Worm (Caenorhabditis elegans) whole organism, young adult: ENCODE data around the gene rpl-37.

Experiments
- F22D6.2 ChIP-seq: sonication (generic microtip); optimal IDR thresholded peaks from 2 replicates; lab custom pipeline; 2016; ENCODE audit warnings: mild to moderate bottlenecking, missing genetic modification characterization, missing compliant biosample characterization
- F23B12.7 ChIP-seq: sonication (generic microtip); optimal IDR thresholded peaks from 2 replicates; lab custom pipeline; 2017; ENCODE audit warnings: missing genetic modification characterization, mild to moderate bottlenecking, missing compliant biosample characterization, antibody characterized with exemption, moderate library complexity; ENCODE audit not compliant: insufficient read depth
- F37B4.10 ChIP-seq: fragments of 200-800 bp; sonication (Bioruptor generic); IDR thresholded peaks from 2 replicates; pipeline ENCODE4 v1.3.6; 2022; ENCODE audit warnings: missing genetic modification characterization, missing compliant biosample characterization
- F39B2.1 ChIP-seq: fragments of 200-800 bp; sonication (Bioruptor generic); IDR thresholded peaks from 2 replicates; pipeline ENCODE4 v1.3.6; 2022; ENCODE audit warnings: missing genetic modification reagents, missing genetic modification characterization, missing compliant biosample characterization
- F55B11.4 ChIP-seq: sonication (generic microtip); optimal IDR thresholded peaks from 2 replicates; lab custom pipeline; 2016; ENCODE audit warnings: missing compliant biosample characterization, missing genetic modification characterization, borderline replicate concordance; ENCODE audit not compliant: insufficient read depth
- F57C9.4 ChIP-seq: sonication (generic microtip); optimal IDR thresholded peaks from 2 replicates; lab custom pipeline; 2017; ENCODE audit warnings: mild to moderate bottlenecking, missing genetic modification characterization, missing compliant biosample characterization
- K11D2.4 ChIP-seq: fragments of 200-800 bp; sonication (Bioruptor generic); IDR thresholded peaks from 2 replicates; pipeline ENCODE4 v1.3.6; 2022; ENCODE audit warnings: missing genetic modification reagents, missing genetic modification characterization, missing compliant biosample characterization
- K12H6.12 ChIP-seq: fragments of 200-800 bp; sonication (Bioruptor generic); optimal IDR thresholded peaks from 2 replicates; lab custom pipeline; 2018; ENCODE audit warnings: mild to moderate bottlenecking, missing genetic modification characterization, missing compliant biosample characterization
- Y67H2A.10 ChIP-seq: fragments of 200-800 bp; sonication (Bioruptor generic); conservative IDR thresholded peaks from 2 replicates; pipeline ENCODE4 v1.3.6; 2022; ENCODE audit warnings: missing genetic modification reagents, missing genetic modification characterization, missing compliant biosample characterization
- Y95B8A.8 ChIP-seq: fragments of 200-800 bp; sonication (Bioruptor generic); IDR thresholded peaks from 2 replicates; pipeline ENCODE4 v1.3.6; 2022; ENCODE audit warnings: missing genetic modification reagents, missing genetic modification characterization, missing compliant biosample characterization
- akir-1 ChIP-seq: fragments of 200-800 bp; sonication (Bioruptor generic); optimal IDR thresholded peaks from 2 replicates; lab custom pipeline; 2018; ENCODE audit warnings: mild to moderate bottlenecking, missing genetic modification characterization, moderate library complexity, missing compliant biosample characterization
- aptf-3 ChIP-seq: fragments of 200-800 bp; sonication (Bioruptor generic); IDR thresholded peaks from 2 replicates; pipeline ENCODE4 v1.3.6; 2022; ENCODE audit warnings: missing genetic modification characterization, missing compliant biosample characterization
- attf-3 ChIP-seq: fragments of 200-800 bp; sonication (Bioruptor generic); conservative IDR thresholded peaks from 2 replicates; pipeline ENCODE4 v1.3.6; 2022; ENCODE audit warnings: missing genetic modification reagents, missing genetic modification characterization, missing compliant biosample characterization
- attf-5 ChIP-seq: fragments of 200-800 bp; sonication (Bioruptor generic); optimal IDR thresholded peaks from 2 replicates; lab custom pipeline; 2018; ENCODE audit warnings: mild to moderate bottlenecking, missing genetic modification characterization, missing compliant biosample characterization
- attf-6 ChIP-seq: fragments of 200-800 bp; sonication (Bioruptor generic); IDR thresholded peaks from 2 replicates; pipeline ENCODE4 v1.3.6; 2022; ENCODE audit warnings: missing genetic modification reagents, missing genetic modification characterization, missing compliant biosample characterization
- bed-2 ChIP-seq: fragments of 200-800 bp; sonication (Bioruptor generic); IDR thresholded peaks from 2 replicates; pipeline ENCODE4 v1.3.6; 2022; ENCODE audit warnings: missing genetic modification reagents, missing genetic modification characterization, missing compliant biosample characterization
- ceh-79 ChIP-seq: sonication (generic microtip); optimal IDR thresholded peaks from 2 replicates; lab custom pipeline; 2017; ENCODE audit warnings: mild to moderate bottlenecking, missing genetic modification characterization, missing compliant biosample characterization
- dox-1 ChIP-seq: fragments of 200-800 bp; sonication (Bioruptor generic); IDR thresholded peaks from 2 replicates; pipeline ENCODE4 v1.3.6; 2022; ENCODE audit warnings: missing genetic modification reagents, missing genetic modification characterization, missing compliant biosample characterization
- dpff-1 ChIP-seq: sonication (generic microtip); optimal IDR thresholded peaks from 2 replicates; lab custom pipeline; 2017; ENCODE audit warnings: mild to moderate bottlenecking, missing genetic modification characterization, missing compliant biosample characterization
- egrh-3 ChIP-seq: fragments of 200-800 bp; sonication (Bioruptor generic); IDR thresholded peaks from 2 replicates; pipeline ENCODE4 v1.3.6; 2022; ENCODE audit warnings: missing genetic modification reagents, missing genetic modification characterization, missing compliant biosample characterization
- ekl-4 ChIP-seq: fragments of 200-800 bp; sonication (Bioruptor generic); IDR thresholded peaks from 2 replicates; pipeline ENCODE4 v1.3.6; 2022; ENCODE audit warnings: missing genetic modification reagents, missing genetic modification characterization, missing compliant biosample characterization
- him-1 ChIP-seq: sonication (generic microtip); optimal IDR thresholded peaks from 2 replicates; lab custom pipeline; 2016; ENCODE audit warnings: missing genotype, missing genetic modification reagents, missing genetic modification characterization, missing compliant biosample characterization
- hlh-26 ChIP-seq: fragments of 200-800 bp; sonication (Bioruptor generic); conservative IDR thresholded peaks from 2 replicates; pipeline ENCODE4 v1.3.6; 2022; ENCODE audit warnings: missing genetic modification reagents, missing genetic modification characterization, missing compliant biosample characterization
- hmg-1.2 ChIP-seq: fragments of 200-800 bp; sonication (Bioruptor generic); IDR thresholded peaks from 2 replicates; pipeline ENCODE4 v1.3.6; 2022; ENCODE audit warnings: missing genetic modification reagents, missing genetic modification characterization, missing compliant biosample characterization
- hrde-1 ChIP-seq: sonication (generic microtip); optimal IDR thresholded peaks from 2 replicates; lab custom pipeline; 2016; ENCODE audit warnings: missing genetic modification characterization, mild to moderate bottlenecking, missing compliant biosample characterization, moderate library complexity, missing genotype, missing genetic modification reagents, borderline replicate concordance
- madf-10 ChIP-seq: sonication (generic microtip); optimal IDR thresholded peaks from 2 replicates; lab custom pipeline; 2016; ENCODE audit warnings: mild to moderate bottlenecking, missing genetic modification characterization, missing compliant biosample characterization
- madf-6 ChIP-seq: fragments of 200-800 bp; sonication (Bioruptor generic); IDR thresholded peaks from 2 replicates; pipeline ENCODE4 v1.3.6; 2022; ENCODE audit warnings: missing genetic modification reagents, missing genetic modification characterization, missing compliant biosample characterization
- mcd-1 ChIP-seq: fragments of 200-800 bp; sonication (Bioruptor generic); IDR thresholded peaks from 2 replicates; pipeline ENCODE4 v1.3.6; 2022; ENCODE audit warnings: missing genetic modification reagents, missing genetic modification characterization, missing compliant biosample characterization
- mel-28 ChIP-seq: sonication (generic microtip); optimal IDR thresholded peaks from 2 replicates; lab custom pipeline; 2016; ENCODE audit warnings: borderline replicate concordance, mild to moderate bottlenecking, missing genetic modification characterization, missing compliant biosample characterization
- nfya-1 ChIP-seq: sonication (generic microtip); optimal IDR thresholded peaks from 2 replicates; lab custom pipeline; 2017; ENCODE audit warnings: antibody characterized with exemption, missing compliant biosample characterization, missing genetic modification characterization, borderline replicate concordance; ENCODE audit not compliant: insufficient read depth
- nhr-80 ChIP-seq: sonication (generic microtip); optimal IDR thresholded peaks from 2 replicates; lab custom pipeline; 2016; ENCODE audit warnings: missing genetic modification characterization, missing compliant biosample characterization
- rec-8 ChIP-seq, 2 experiments: sonication (generic microtip); optimal IDR thresholded peaks; 2 replicates each; lab custom pipeline; 2016; ENCODE audit warnings: mild to moderate bottlenecking in 2 of 2, missing genetic modification characterization in 2 of 2, missing genetic modification reagents in 2 of 2, missing genotype in 2 of 2, missing biosample characterization in 1 of 2, missing compliant biosample characterization in 1 of 2, moderate library complexity in 1 of 2
- snpc-1.3 ChIP-seq: sonication (generic microtip); optimal IDR thresholded peaks from 2 replicates; lab custom pipeline; 2017; ENCODE audit warnings: missing genetic modification characterization, mild to moderate bottlenecking, missing compliant biosample characterization, antibody characterized with exemption, moderate library complexity, missing genotype, missing genetic modification reagents; ENCODE audit not compliant: insufficient read depth
- snpc-4 ChIP-seq, 5 experiments: fragments of 150-350 bp in 1 of 5; sonication (generic microtip) in 4 of 5; optimal IDR thresholded peaks; 2 replicates each; lab custom pipeline; 2014 to 2018; ENCODE audit warnings: missing genetic modification characterization in 5 of 5, missing biosample characterization in 3 of 5, antibody characterized with exemption in 2 of 5, mild to moderate bottlenecking in 2 of 5, missing compliant biosample characterization in 2 of 5, missing genotype in 2 of 5, moderate library complexity in 2 of 5, missing genetic modification reagents in 1 of 5
- sptf-2 ChIP-seq: fragments of 200-800 bp; sonication (Bioruptor generic); optimal IDR thresholded peaks from 2 replicates; lab custom pipeline; 2018; ENCODE audit warnings: mild to moderate bottlenecking, missing genetic modification characterization, missing compliant biosample characterization
- unc-62 ChIP-seq: fragments of 150-350 bp; optimal IDR thresholded peaks from 2 replicates; lab custom pipeline; 2014; ENCODE audit warnings: missing biosample characterization, missing genetic modification reagents, missing genetic modification characterization
- zfh-2 ChIP-seq: fragments of 200-800 bp; sonication (Bioruptor generic); conservative IDR thresholded peaks from 2 replicates; pipeline ENCODE4 v1.3.6; 2022; ENCODE audit warnings: missing genetic modification reagents, missing genetic modification characterization, missing compliant biosample characterization
- zim-3 ChIP-seq: sonication (generic microtip); optimal IDR thresholded peaks from 2 replicates; lab custom pipeline; 2017; ENCODE audit warnings: mild to moderate bottlenecking, missing genetic modification characterization, moderate library complexity, missing compliant biosample characterization
- ztf-18 ChIP-seq: sonication (generic microtip); optimal IDR thresholded peaks from 2 replicates; lab custom pipeline; 2016; ENCODE audit warnings: missing genotype, mild to moderate bottlenecking, missing genetic modification characterization, missing compliant biosample characterization
- ztf-26 ChIP-seq: sonication (generic microtip); optimal IDR thresholded peaks from 2 replicates; lab custom pipeline; 2017; ENCODE audit warnings: missing genetic modification characterization, missing compliant biosample characterization
- ztf-3 ChIP-seq: fragments of 200-800 bp; sonication (Bioruptor generic); optimal IDR thresholded peaks from 2 replicates; lab custom pipeline; 2018; ENCODE audit warnings: mild to moderate bottlenecking, missing genetic modification characterization, missing compliant biosample characterization
- ztf-6 ChIP-seq: fragments of 200-800 bp; sonication (Bioruptor generic); IDR thresholded peaks from 2 replicates; pipeline ENCODE4 v1.3.6; 2022; ENCODE audit warnings: missing genetic modification reagents, missing genetic modification characterization, missing compliant biosample characterization

rpl-37 gene

ce11 chrIII:3520417-3520816 is 8.0 kb upstream of the rpl-37 start (continued):
- TF ChIP-seq madf-6 (GFP tag; lab: Robert Waterston, UW) = no peak
- TF ChIP-seq bed-2 (GFP tag; lab: Robert Waterston, UW) = no peak

ce11 chrIII:3523363-3523762 is 5.1 kb upstream of the rpl-37 start:
- no peak for TF ChIP-seq zfh-2
- TF ChIP-seq ztf-3 (GFP tag; lab: Kevin White, UChicago) = no peak
- TF ChIP-seq rec-8 (tag; optimal IDR thresholded peaks at IDR 0.05; lab: Kevin White, UChicago) = no peak
- TF ChIP-seq Y67H2A.10 = no peak
- TF ChIP-seq madf-6 (GFP tag; lab: Robert Waterston, UW) = no peak
- no peak for TF ChIP-seq F22D6.2 (tag; lab: Kevin White, UChicago)
- TF ChIP-seq ekl-4 (GFP tag; lab: Robert Waterston, UW) = no peak
- TF ChIP-seq hlh-26 = no peak
- no peak for TF ChIP-seq nfya-1 (tag; lab: Kevin White, UChicago)
- TF ChIP-seq ztf-6 (GFP tag; lab: Robert Waterston, UW) = no peak
- TF ChIP-seq attf-6 = no peak
- TF ChIP-seq madf-10 (tag; lab: Kevin White, UChicago) = no peak
- TF ChIP-seq attf-5 = no peak
- no peak for TF ChIP-seq K11D2.4 (GFP tag; lab: Robert Waterston, UW)
- TF ChIP-seq snpc-4 (GFP tag; optimal IDR thresholded peaks at IDR 0.05; lab: Kevin White, UChicago) = no peak
- TF ChIP-seq snpc-4 (tag; optimal IDR thresholded peaks at IDR 0.05; lab: Kevin White, UChicago) = no peak
- TF ChIP-seq F57C9.4 (tag; lab: Kevin White, UChicago) = no peak
- no peak for TF ChIP-seq attf-3 (GFP tag; lab: Robert Waterston, UW)
- no peak for TF ChIP-seq F55B11.4 (tag; lab: Kevin White, UChicago)

- TF ChIP-seq ztf-26 (tag; lab: Kevin White, UChicago) = no peak
- peak; percentile 41 for TF ChIP-seq unc-62 (GFP tag; lab: Kevin White, UChicago)
- peak; percentile 75 for TF ChIP-seq nhr-80 (tag; lab: Kevin White, UChicago)
Measured at ce11 chrIII:3529744-3530208, 1.3 kb downstream of the rpl-37 start, which contains the start of gene pitp-1. pitp-1 (minus strand) TSS chrIII:3529794.

ce11 chrIII:3532035-3532434 is 3.6 kb downstream of the rpl-37 start:
- no peak for TF ChIP-seq ztf-18 (tag; lab: Kevin White, UChicago)
- no peak for TF ChIP-seq sptf-2 (GFP tag; lab: Kevin White, UChicago)
- TF ChIP-seq egrh-3 (GFP tag; lab: Robert Waterston, UW) = no peak
- no peak for TF ChIP-seq F39B2.1
- no peak for TF ChIP-seq madf-10 (tag; lab: Kevin White, UChicago)
- TF ChIP-seq Y95B8A.8 = no peak
- TF ChIP-seq mcd-1 (GFP tag; lab: Robert Waterston, UW) = 0 out of 2 replicates have a peak, but pooled peaks have one; percentile 24
- TF ChIP-seq F55B11.4 (tag; lab: Kevin White, UChicago) = no peak
- no peak for TF ChIP-seq aptf-3 (GFP tag; lab: Robert Waterston, UW)
- TF ChIP-seq F37B4.10 (GFP tag; lab: Robert Waterston, UW) = no peak
- TF ChIP-seq akir-1 = no peak
- TF ChIP-seq mel-28 = no peak
- no peak for TF ChIP-seq F23B12.7 (tag; lab: Kevin White, UChicago)
- peak; percentile 33 for TF ChIP-seq K12H6.12 (tag; lab: Kevin White, UChicago)
- TF ChIP-seq snpc-1.3 (tag; lab: Kevin White, UChicago) = no peak
- peak; percentile 28 for TF ChIP-seq attf-5
- no peak for TF ChIP-seq ceh-79 (tag; lab: Kevin White, UChicago)
- no peak for TF ChIP-seq dox-1 (GFP tag; lab: Robert Waterston, UW)
- TF ChIP-seq madf-6 (GFP tag; lab: Robert Waterston, UW) = no peak
- TF ChIP-seq zim-3 (tag; lab: Kevin White, UChicago) = no peak
- TF ChIP-seq hmg-1.2 = peak; percentile 89
- TF ChIP-seq unc-62 (GFP tag; lab: Kevin White, UChicago) = peak; percentile 55
- no peak for TF ChIP-seq dpff-1 (tag; lab: Kevin White, UChicago)
- TF ChIP-seq hrde-1 (tag; lab: Kevin White, UChicago) = no peak
- TF ChIP-seq him-1 (tag; lab: Kevin White, UChicago) = no peak
